Worm (Caenorhabditis elegans): ENCODE data around the gene Y32F6B.9.

ce11 chrV:10462066-10462465, 16.4 kb upstream of the Y32F6B.9 start, which contains the start of gene chw-1:
- no peak for TF ChIP-seq snpc-4 (tag; optimal IDR thresholded peaks at IDR 0.05)
- no peak for TF ChIP-seq lin-39 (tag; optimal IDR thresholded peaks at IDR 0.05)
- TF ChIP-seq unc-130 (GFP tag; optimal IDR thresholded peaks at IDR 0.05) = no peak
- TF ChIP-seq ceh-44 (GFP tag; IDR thresholded peaks at IDR 0.05) = no peak
- no peak for TF ChIP-seq skn-1 (tag; optimal IDR thresholded peaks at IDR 0.05)
- TF ChIP-seq lin-13 (GFP tag; optimal IDR thresholded peaks at IDR 0.05) = no peak
- TF ChIP-seq nhr-11 (tag; optimal IDR thresholded peaks at IDR 0.05) = no peak
